Fruit fly (Drosophila melanogaster) whole organism, wandering third instar larva: Measurements from ENCODE around the gene UbcE2H.

Source experiments
- Abd-B ChIP-seq: fragments of >200 bp; optimal IDR thresholded peaks from 2 replicates; lab custom pipeline; 2017; ENCODE audit warnings: missing biosample characterization, missing genetic modification characterization
- Dfd ChIP-seq: fragments of >200 bp; optimal IDR thresholded peaks from 2 replicates; lab custom pipeline; 2017; ENCODE audit warnings: missing biosample characterization, missing genetic modification characterization
- Hr78 ChIP-seq: fragments of >200 bp; optimal IDR thresholded peaks from 2 replicates; lab custom pipeline; 2017; ENCODE audit warnings: missing biosample characterization, missing genetic modification characterization
- Mio ChIP-seq: sonication (Bioruptor generic); optimal IDR thresholded peaks from 2 replicates; lab custom pipeline; 2016; ENCODE audit warnings: missing biosample characterization, missing genetic modification characterization
- OdsH ChIP-seq: fragments of 200-800 bp; sonication (Bioruptor generic); optimal IDR thresholded peaks from 2 replicates; lab custom pipeline; 2016; ENCODE audit warnings: missing biosample characterization, mild to moderate bottlenecking, missing genetic modification characterization
- dmrt93B ChIP-seq: fragments of 200-800 bp; sonication (Bioruptor generic); optimal IDR thresholded peaks from 2 replicates; lab custom pipeline; 2018; ENCODE audit warnings: missing biosample characterization, mild to moderate bottlenecking, missing genetic modification characterization
- h ChIP-seq: fragments of 200-800 bp; sonication (Bioruptor generic); optimal IDR thresholded peaks from 3 replicates; lab custom pipeline; 2016; ENCODE audit warnings: missing biosample characterization, mild to moderate bottlenecking, missing genetic modification characterization
- pan ChIP-seq: fragments of >200 bp; optimal IDR thresholded peaks from 2 replicates; lab custom pipeline; 2017
- psq ChIP-seq: fragments of 200-800 bp; sonication (Bioruptor generic); optimal IDR thresholded peaks from 3 replicates; lab custom pipeline; 2017; ENCODE audit warnings: missing biosample characterization, mild to moderate bottlenecking, missing genetic modification characterization, moderate library complexity
- sv ChIP-seq: fragments of 200-800 bp; sonication (Bioruptor generic); optimal IDR thresholded peaks from 3 replicates; lab custom pipeline; 2016; ENCODE audit warnings: missing biosample characterization, missing genetic modification characterization
- usp ChIP-seq: fragments of >200 bp; optimal IDR thresholded peaks from 2 replicates; lab custom pipeline; 2017; ENCODE audit warnings: missing biosample characterization, missing genetic modification characterization

- TF ChIP-seq Mio (GFP tag; lab: Kevin White, UChicago) (no peak), Hr78 (GFP tag; lab: Kevin White, UChicago) (no peak), Dfd (GFP tag; lab: Kevin White, UChicago) (no peak), pan (no peak), OdsH (GFP tag; lab: Kevin White, UChicago) (no peak), usp (no peak), psq (GFP tag; lab: Kevin White, UChicago) (peak; percentile 60), Abd-B (no peak), dmrt93B (GFP tag; lab: Kevin White, UChicago) (no peak), h (GFP tag; lab: Kevin White, UChicago) (no peak), sv (GFP tag; lab: Kevin White, UChicago) (no peak)
Measured at dm6 chrX:8056084-8056483, 37.8 kb downstream of the UbcE2H start.
